Fruit fly (Drosophila melanogaster): ENCODE data around the gene Asator.

dm6 chr4:458608-459007 is 30.2 kb downstream of the Asator start:
- TF ChIP-seq Lpt (GFP tag; optimal IDR thresholded peaks at IDR 0.05) (no peak), Blimp-1 (GFP tag; optimal IDR thresholded peaks at IDR 0.05) (no peak)
